Worm (Caenorhabditis elegans): ENCODE measurements around the gene srx-59.

srx-59 gene

DNA sequence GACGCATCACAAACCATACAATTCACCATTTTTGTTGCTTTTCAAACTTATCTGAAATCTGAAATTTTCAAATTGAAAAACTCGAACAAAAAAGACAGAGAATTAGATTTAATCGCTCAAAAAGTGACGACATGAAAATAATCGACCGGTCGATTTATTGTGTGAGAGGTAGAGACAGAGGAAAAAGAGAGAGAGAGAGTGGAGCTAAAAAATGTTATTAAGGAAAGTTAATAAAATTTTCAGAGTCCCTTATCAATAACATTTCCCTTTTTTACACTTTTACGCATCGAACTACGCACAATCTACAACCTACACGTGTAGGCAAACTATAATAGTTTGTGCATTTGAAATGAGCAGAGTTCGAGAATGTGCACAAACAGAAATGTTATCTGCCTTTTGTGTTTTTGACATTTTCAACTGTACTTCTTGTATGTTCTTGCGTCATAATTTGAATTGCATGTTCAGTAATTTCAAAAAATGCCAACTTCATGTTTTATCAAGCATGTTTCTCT, 25.4 kb downstream of the srx-59 start, which contains the start of gene nhr-107:
Gene nhr-107, minus strand, starts transcription at position 51 of the 512 bp plus-strand sequence.
- no peak for TF ChIP-seq nhr-237 (tag; optimal IDR thresholded peaks at IDR 0.05)
- TF ChIP-seq fos-1 (tag; optimal IDR thresholded peaks at IDR 0.05) = peak; percentile 13
- TF ChIP-seq nhr-21 (tag; optimal IDR thresholded peaks at IDR 0.05) = no peak
- no peak for TF ChIP-seq sma-3 (GFP tag; optimal IDR thresholded peaks at IDR 0.05)
- peak; percentile 27 for TF ChIP-seq sma-9 (GFP tag; optimal IDR thresholded peaks at IDR 0.05)
- no peak for TF ChIP-seq sma-9 (tag; optimal IDR thresholded peaks at IDR 0.05)
- no peak for TF ChIP-seq lin-39 (tag; optimal IDR thresholded peaks at IDR 0.05)
- TF ChIP-seq nhr-23 (tag; optimal IDR thresholded peaks at IDR 0.05) = no peak
- TF ChIP-seq ztf-11 (tag; optimal IDR thresholded peaks at IDR 0.05) = no peak
- TF ChIP-seq nhr-11 (tag; optimal IDR thresholded peaks at IDR 0.05) = no peak
- TF ChIP-seq ZK546.5 (tag; optimal IDR thresholded peaks at IDR 0.05) = no peak
- TF ChIP-seq ama-1 (optimal IDR thresholded peaks at IDR 0.05) = no peak
- no peak for TF ChIP-seq mab-5 (tag; optimal IDR thresholded peaks at IDR 0.05)
- no peak for TF ChIP-seq lin-11 (tag; optimal IDR thresholded peaks at IDR 0.05)
- no peak for TF ChIP-seq skn-1 (tag; optimal IDR thresholded peaks at IDR 0.05)
- TF ChIP-seq Y55F3AM.14 (GFP tag; optimal IDR thresholded peaks at IDR 0.05) = no peak

- TF ChIP-seq nhr-129 (tag; optimal IDR thresholded peaks at IDR 0.05) = peak; percentile 16
- peak; percentile 33 for TF ChIP-seq crh-2 (tag; optimal IDR thresholded peaks at IDR 0.05)
- no peak for TF ChIP-seq sem-4 (tag; optimal IDR thresholded peaks at IDR 0.05)
- peak; percentile 60 for TF ChIP-seq nhr-25 (tag; optimal IDR thresholded peaks at IDR 0.05)
- TF ChIP-seq unc-62 (GFP tag; optimal IDR thresholded peaks at IDR 0.05) = no peak
- TF ChIP-seq unc-55 (GFP tag; optimal IDR thresholded peaks at IDR 0.05) = no peak
- TF ChIP-seq alr-1 (tag; optimal IDR thresholded peaks at IDR 0.05) = no peak
- no peak for TF ChIP-seq peb-1 (tag; optimal IDR thresholded peaks at IDR 0.05)
- TF ChIP-seq sma-3 (GFP tag; optimal IDR thresholded peaks at IDR 0.05) = peak; percentile 37
- peak; percentile 5 for TF ChIP-seq F13H6.1 (tag; optimal IDR thresholded peaks at IDR 0.05)
- peak; percentile 55 for TF ChIP-seq sma-9 (GFP tag; optimal IDR thresholded peaks at IDR 0.05)
- no peak for TF ChIP-seq sma-9 (tag; optimal IDR thresholded peaks at IDR 0.05)
- TF ChIP-seq C34F6.9 (tag; optimal IDR thresholded peaks at IDR 0.05) = peak; percentile 51
- TF ChIP-seq mdl-1 (tag; optimal IDR thresholded peaks at IDR 0.05) = peak; percentile 2 to 20
These were observed 26.7 kb downstream of the srx-59 start, which contains the start of gene nhr-42 for ce11 chrV:6998303-6998884. TSS of gene nhr-42 (plus strand) at chrV:6998819.

- no peak for TF ChIP-seq Y55F3AM.14 (GFP tag; optimal IDR thresholded peaks at IDR 0.05)
- no peak for TF ChIP-seq ceh-82 (tag; optimal IDR thresholded peaks at IDR 0.05)
- no peak for TF ChIP-seq lin-39 (tag; optimal IDR thresholded peaks at IDR 0.05)
- TF ChIP-seq sma-3 (GFP tag; optimal IDR thresholded peaks at IDR 0.05) = no peak
- TF ChIP-seq alr-1 (tag; optimal IDR thresholded peaks at IDR 0.05) = no peak
- no peak for TF ChIP-seq ama-1 (optimal IDR thresholded peaks at IDR 0.05)
- no peak for TF ChIP-seq skn-1 (tag; optimal IDR thresholded peaks at IDR 0.05)
- no peak for TF ChIP-seq nhr-77 (tag; optimal IDR thresholded peaks at IDR 0.05)
- TF ChIP-seq elt-3 (tag; optimal IDR thresholded peaks at IDR 0.05) = no peak
- no peak for TF ChIP-seq nhr-23 (tag; optimal IDR thresholded peaks at IDR 0.05)
- TF ChIP-seq lsy-2 (tag; optimal IDR thresholded peaks at IDR 0.05) = no peak
- TF ChIP-seq ztf-4 (tag; optimal IDR thresholded peaks at IDR 0.05) = no peak
- TF ChIP-seq aly-2 (tag; optimal IDR thresholded peaks at IDR 0.05) = no peak
- TF ChIP-seq fos-1 (tag; optimal IDR thresholded peaks at IDR 0.05) = no peak
- no peak for TF ChIP-seq nhr-10 (tag; optimal IDR thresholded peaks at IDR 0.05)
These were observed 29.1 kb downstream of the srx-59 start for ce11 chrV:7000734-7001133.

DNA sequence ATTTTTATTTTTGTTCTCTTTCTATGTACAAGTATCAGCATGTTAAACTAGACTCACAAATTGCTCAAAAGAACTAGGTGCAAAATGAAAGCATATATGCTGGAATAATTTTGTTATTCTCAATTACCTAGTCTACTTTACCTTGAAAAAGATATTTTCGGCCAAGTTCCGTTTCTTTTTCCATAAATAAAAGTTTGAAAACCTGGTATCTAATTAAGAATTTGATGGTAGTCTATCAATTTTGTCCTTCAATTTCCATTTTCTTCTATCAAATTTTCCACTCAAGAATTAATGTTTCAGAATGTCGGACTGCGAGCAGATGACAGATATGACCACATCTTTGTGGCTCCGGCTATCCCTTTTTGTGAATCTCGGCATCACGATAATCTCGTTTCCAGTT, 32.2 kb downstream of the srx-59 start, which contains the start of gene srab-4:
Gene srab-4, plus strand, starts transcription at position 301 of the 400 bp plus-strand sequence.
- TF ChIP-seq R02D3.7 (tag; optimal IDR thresholded peaks at IDR 0.05) = no peak

DNA sequence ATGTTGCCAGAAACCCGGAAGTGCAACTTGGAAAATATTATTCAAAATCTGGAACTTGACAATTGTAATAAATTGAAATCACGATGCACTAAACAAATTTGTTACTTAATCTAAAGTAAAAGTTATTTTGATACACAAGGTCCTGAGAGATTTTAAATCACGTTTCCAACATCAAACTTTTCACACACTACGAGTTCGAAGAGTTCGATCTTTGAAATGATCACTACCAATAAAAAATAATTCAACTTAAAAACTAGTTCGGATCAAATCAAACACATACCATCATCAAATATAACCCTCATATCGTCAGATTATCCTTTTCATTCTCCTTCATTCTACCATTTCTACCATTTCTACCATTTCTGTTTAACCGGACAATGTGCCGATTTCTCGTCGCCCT, 34.3 kb downstream of the srx-59 start, which contains the start of gene spig-10:
Gene spig-10, plus strand, starts transcription at position 301 of the 400 bp plus-strand sequence.
- TF ChIP-seq nhr-21 (tag; optimal IDR thresholded peaks at IDR 0.05) (no peak), sem-4 (tag; optimal IDR thresholded peaks at IDR 0.05) (no peak), lin-11 (tag; optimal IDR thresholded peaks at IDR 0.05) (no peak)

Measured in whole organism, L2 larva.